Worm (Caenorhabditis elegans) whole organism, late embryonic: ENCODE results near the gene dos-2.

Experiments used
- lin-11 ChIP-seq: fragments of 200-800 bp; sonication (Bioruptor generic); optimal IDR thresholded peaks from 2 replicates; lab custom pipeline; 2018; ENCODE audit warnings: mild to moderate bottlenecking, missing genetic modification characterization, missing compliant biosample characterization
- nfya-1 ChIP-seq: sonication (generic microtip); optimal IDR thresholded peaks from 2 replicates; lab custom pipeline; 2017; ENCODE audit warnings: missing genetic modification characterization, mild to moderate bottlenecking, missing compliant biosample characterization, antibody characterized with exemption, moderate library complexity

DNA sequence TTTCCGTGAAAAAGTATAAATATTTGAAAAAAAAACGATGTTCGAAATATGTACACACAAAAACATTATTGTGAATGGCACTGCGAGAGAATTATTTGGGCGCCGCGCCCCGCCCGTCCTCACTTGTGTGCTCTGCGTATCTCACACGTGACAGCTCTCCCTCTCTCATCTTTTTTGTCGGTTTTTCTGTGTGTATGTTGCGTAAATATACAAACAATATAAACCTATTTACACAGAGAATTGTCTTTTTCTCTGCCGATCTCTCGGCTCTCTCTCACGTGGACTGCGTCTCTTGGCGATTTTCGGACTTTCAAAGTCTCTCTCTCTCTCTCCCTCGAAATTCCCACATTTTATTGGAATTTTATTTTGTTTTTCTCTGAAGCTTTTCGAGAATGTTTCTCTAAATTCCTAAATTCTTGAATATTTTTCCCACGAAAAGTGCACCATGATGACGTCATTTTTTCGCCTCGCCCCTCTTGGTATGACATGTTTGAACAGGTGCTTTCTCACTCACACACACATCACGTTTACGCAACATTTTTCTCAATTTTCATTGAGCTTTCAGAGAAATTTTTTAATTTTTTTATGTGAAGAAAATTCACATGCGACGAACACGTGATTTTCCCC is 17.3 kb upstream of the dos-2 start:
- peak; percentile 41 for TF ChIP-seq nfya-1
- TF ChIP-seq lin-11 = no peak
